Worm (Caenorhabditis elegans) whole organism, L1 larva: ENCODE measurements around the gene rrsr-1.

Experiments
- C16A3.4 ChIP-seq: fragments of 150-350 bp; optimal IDR thresholded peaks from 2 replicates; lab custom pipeline; 2014; ENCODE audit warnings: missing biosample characterization, missing genetic modification characterization
- ceh-82 ChIP-seq, 3 experiments: fragments of 150-350 bp in 1 of 3; sonication (generic microtip) in 2 of 3; optimal IDR thresholded peaks; 2 replicates each; lab custom pipeline; 2014 to 2017; ENCODE audit warnings: missing biosample characterization in 3 of 3, missing genetic modification characterization in 3 of 3
- egl-27 ChIP-seq, 2 experiments: fragments of 150-350 bp in 1 of 2; sonication (generic microtip); optimal IDR thresholded peaks; 3 replicates each; lab custom pipeline; 2017 to 2018; ENCODE audit warnings: missing biosample characterization in 2 of 2, missing genetic modification characterization in 2 of 2, missing genetic modification reagents in 2 of 2
- elt-2 ChIP-seq: sonication (generic microtip); optimal IDR thresholded peaks from 2 replicates; lab custom pipeline; 2016; ENCODE audit warnings: missing genetic modification characterization, mild to moderate bottlenecking, inconsistent platforms, missing compliant biosample characterization, missing genetic modification reagents
- fos-1 ChIP-seq: fragments of 150-350 bp; optimal IDR thresholded peaks from 2 replicates; lab custom pipeline; 2014; ENCODE audit warnings: missing biosample characterization, missing genetic modification characterization
- irx-1 ChIP-seq: sonication (generic microtip); optimal IDR thresholded peaks from 2 replicates; lab custom pipeline; 2016; ENCODE audit warnings: missing genetic modification characterization, missing compliant biosample characterization
- lin-39 ChIP-seq: fragments of 150-350 bp; optimal IDR thresholded peaks from 2 replicates; lab custom pipeline; 2014; ENCODE audit warnings: missing biosample characterization, missing genetic modification reagents, missing genetic modification characterization
- lir-3 ChIP-seq: sonication (generic microtip); optimal IDR thresholded peaks from 2 replicates; lab custom pipeline; 2016; ENCODE audit warnings: mild to moderate bottlenecking, missing genetic modification characterization, moderate library complexity, missing compliant biosample characterization; ENCODE audit not compliant: poor library complexity
- mef-2 ChIP-seq: fragments of 150-350 bp; optimal IDR thresholded peaks from 2 replicates; lab custom pipeline; 2014; ENCODE audit warnings: missing biosample characterization, missing genetic modification characterization
- nhr-85 ChIP-seq: sonication (generic microtip); peaks from one replicate; lab custom pipeline; 2016; ENCODE audit warnings: missing genetic modification characterization, inconsistent platforms, missing compliant biosample characterization
- pax-3 ChIP-seq: fragments of 200-800 bp; sonication (Bioruptor generic); optimal IDR thresholded peaks from 2 replicates; lab custom pipeline; 2018; ENCODE audit warnings: mild to moderate bottlenecking, missing genetic modification characterization, moderate library complexity, missing compliant biosample characterization
- sptf-1 ChIP-seq: fragments of 150-350 bp; optimal IDR thresholded peaks from 2 replicates; lab custom pipeline; 2014; ENCODE audit warnings: missing biosample characterization, missing genetic modification characterization
- unc-130 ChIP-seq: fragments of 150-350 bp; optimal IDR thresholded peaks from 2 replicates; lab custom pipeline; 2017; ENCODE audit warnings: missing biosample characterization, missing genetic modification characterization, inconsistent platforms

- TF ChIP-seq fos-1 (no peak), elt-2 (tag; lab: Kevin White, UChicago) (no peak), sptf-1 (tag; lab: Kevin White, UChicago) (no peak), lin-39 (tag; lab: Kevin White, UChicago) (no peak), nhr-85 (no peak), ceh-82 (tag; optimal IDR thresholded peaks at IDR 0.05; lab: Kevin White, UChicago) (no peak), irx-1 (tag; lab: Kevin White, UChicago) (no peak), pax-3 (no peak), egl-27 (tag; optimal IDR thresholded peaks at IDR 0.05; lab: Kevin White, UChicago) (no peak), lir-3 (tag; lab: Kevin White, UChicago) (no peak), mef-2 (tag; lab: Kevin White, UChicago) (no peak), C16A3.4 (tag; lab: Kevin White, UChicago) (no peak), unc-130 (tag; lab: Kevin White, UChicago) (no peak)
Measured at ce11 chrV:14448669-14449068, 23.9 kb upstream of the rrsr-1 start.
